Worm (Caenorhabditis elegans): ENCODE measurements around the gene srg-3.

The srg-3 gene

DNA sequence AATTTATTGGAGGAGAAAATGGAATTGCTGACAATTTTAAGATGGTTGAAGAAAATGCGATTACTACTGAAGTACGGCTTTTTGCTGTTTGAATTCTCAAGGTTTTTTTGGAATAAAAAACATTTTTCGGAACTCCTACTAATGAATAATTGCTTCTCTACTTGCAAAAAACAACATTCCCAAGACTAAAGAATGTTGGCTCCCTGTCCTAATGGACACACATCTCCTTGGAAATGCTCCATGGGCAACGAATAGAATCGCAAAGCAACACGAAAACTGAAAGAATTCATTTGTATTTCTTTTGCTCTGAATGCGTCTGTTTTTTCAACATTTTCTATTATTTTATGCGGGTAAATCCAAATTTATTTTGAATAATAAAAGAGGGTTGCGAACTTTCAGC is 2.7 kb upstream of the srg-3 start, which contains the start of gene C18F10.2:
Gene C18F10.2, plus strand, starts transcription at position 301 of the 400 bp plus-strand sequence.
- TF ChIP-seq nhr-25 (tag; optimal IDR thresholded peaks at IDR 0.05; ENCODE audit: borderline replicate concordance, insufficient read depth) (no peak), dpl-1 (GFP tag; optimal IDR thresholded peaks at IDR 0.05) (no peak), nhr-77 (tag; optimal IDR thresholded peaks at IDR 0.05) (no peak), saeg-2 (GFP tag; IDR thresholded peaks at IDR 0.05) (no peak), mdt-29 (GFP tag; IDR thresholded peaks at IDR 0.05) (no peak)

DNA sequence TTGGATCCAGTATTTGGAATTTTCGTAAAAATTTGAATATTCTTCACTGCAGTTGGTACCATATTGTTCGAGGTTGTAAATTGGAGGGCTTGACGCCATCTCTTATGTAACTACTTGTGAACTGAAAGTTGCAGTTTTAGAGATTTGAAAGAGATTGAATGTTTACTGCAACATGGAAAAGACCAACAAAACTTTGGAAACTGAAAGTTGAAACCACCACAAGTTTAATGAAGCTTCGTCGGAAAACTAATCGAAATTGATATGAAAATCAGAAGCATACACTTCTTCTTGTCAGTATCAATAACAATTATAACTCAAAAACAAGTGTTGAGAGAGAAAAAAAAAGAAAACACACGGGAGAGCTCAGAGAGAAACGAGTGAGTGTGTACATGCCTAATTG is 2.1 kb downstream of the srg-3 start, which contains the start of gene srg-7:
Gene srg-7, minus strand, starts transcription at position 101 of the 400 bp plus-strand sequence.
- no peak for TF ChIP-seq nhr-48 (tag; optimal IDR thresholded peaks at IDR 0.05)
- no peak for TF ChIP-seq skn-1 (tag; optimal IDR thresholded peaks at IDR 0.05)
- TF ChIP-seq lin-39 (tag; optimal IDR thresholded peaks at IDR 0.05), result no peak
- no peak for TF ChIP-seq ZK337.2 (GFP tag; IDR thresholded peaks at IDR 0.05)
- TF ChIP-seq madf-5 (GFP tag; IDR thresholded peaks at IDR 0.05), result no peak
- TF ChIP-seq mdl-1 (tag; optimal IDR thresholded peaks at IDR 0.05), result no peak
- TF ChIP-seq F26F4.8 (GFP tag; conservative IDR thresholded peaks at IDR 0.05), result no peak
- TF ChIP-seq saeg-2 (GFP tag; IDR thresholded peaks at IDR 0.05), result no peak
- TF ChIP-seq zfp-2 (tag; optimal IDR thresholded peaks at IDR 0.05), result no peak
- TF ChIP-seq ztf-7 (tag; optimal IDR thresholded peaks at IDR 0.05), result no peak
- no peak for TF ChIP-seq nhr-6 (tag; optimal IDR thresholded peaks at IDR 0.05)
- no peak for TF ChIP-seq madf-9 (GFP tag; conservative IDR thresholded peaks at IDR 0.05)
- TF ChIP-seq F10B5.3 (tag; optimal IDR thresholded peaks at IDR 0.05), result no peak
- no peak for TF ChIP-seq ceh-44 (GFP tag; IDR thresholded peaks at IDR 0.05)
- no peak for TF ChIP-seq tag-97 (GFP tag; IDR thresholded peaks at IDR 0.05)
- TF ChIP-seq nhr-76 (tag; optimal IDR thresholded peaks at IDR 0.05), result no peak
- no peak for TF ChIP-seq aha-1 (tag)
- no peak for TF ChIP-seq lin-15B (tag; optimal IDR thresholded peaks at IDR 0.05)
- no peak for TF ChIP-seq daf-16 (GFP tag; optimal IDR thresholded peaks at IDR 0.05)
- TF ChIP-seq daf-16 (tag; optimal IDR thresholded peaks at IDR 0.05), result no peak

- TF ChIP-seq hif-1 (tag; optimal IDR thresholded peaks at IDR 0.05) (no peak), tra-1 (GFP tag; IDR thresholded peaks at IDR 0.05) (no peak), skn-1 (tag; optimal IDR thresholded peaks at IDR 0.05) (no peak), jun-1 (tag; optimal IDR thresholded peaks at IDR 0.05) (no peak), mdt-29 (GFP tag; IDR thresholded peaks at IDR 0.05) (no peak), nhr-42 (GFP tag; IDR thresholded peaks at IDR 0.05) (no peak), nhr-6 (tag; optimal IDR thresholded peaks at IDR 0.05) (no peak), php-3 (GFP tag; IDR thresholded peaks at IDR 0.05) (no peak)
These were observed 4.3 kb downstream of the srg-3 start, which contains the start of gene srg-6 for ce11 chrIII:6265911-6266310. TSS of gene srg-6 (minus strand) at chrIII:6266011.

- no peak for TF ChIP-seq ces-1 (GFP tag; optimal IDR thresholded peaks at IDR 0.05)
- no peak for TF ChIP-seq lsy-2 (tag; optimal IDR thresholded peaks at IDR 0.05)
These were observed 5.7 kb downstream of the srg-3 start, which contains the start of gene srg-5 for ce11 chrIII:6264447-6264846. TSS of gene srg-5 (minus strand) at chrIII:6264547.

- TF ChIP-seq mxl-2 (GFP tag; conservative IDR thresholded peaks at IDR 0.05) (no peak), ZK337.2 (GFP tag; IDR thresholded peaks at IDR 0.05) (no peak), R02D3.7 (tag; optimal IDR thresholded peaks at IDR 0.05) (no peak), lin-38 (GFP tag; IDR thresholded peaks at IDR 0.05) (no peak), hmg-1.1 (GFP tag; IDR thresholded peaks at IDR 0.05) (no peak), egl-43 (GFP tag; IDR thresholded peaks at IDR 0.05) (no peak), fos-1 (tag; optimal IDR thresholded peaks at IDR 0.05) (no peak)
These were observed 8.2 kb downstream of the srg-3 start, which contains the start of gene srg-4 for ce11 chrIII:6261985-6262384. TSS of gene srg-4 (minus strand) at chrIII:6262085.

Data from whole organism, L4 larva.